Worm (Caenorhabditis elegans) whole organism, L3 larva: ENCODE measurements around the gene T08G5.15.

Experiments
- R02D3.7 ChIP-seq: fragments of 150-350 bp; optimal IDR thresholded peaks from 2 replicates; lab custom pipeline; 2014; ENCODE audit warnings: missing biosample characterization, missing genetic modification characterization
- ZK546.5 ChIP-seq: sonication (generic microtip); optimal IDR thresholded peaks from 2 replicates; lab custom pipeline; 2017; ENCODE audit warnings: missing biosample characterization, missing genetic modification characterization
- aly-2 ChIP-seq: fragments of 150-350 bp; optimal IDR thresholded peaks from 2 replicates; lab custom pipeline; 2014; ENCODE audit warnings: missing biosample characterization, missing genetic modification characterization
- ama-1 ChIP-seq: fragments of 150-350 bp; optimal IDR thresholded peaks from 2 replicates; lab custom pipeline; 2018
- ceh-16 ChIP-seq: sonication (generic microtip); optimal IDR thresholded peaks from 2 replicates; lab custom pipeline; 2017; ENCODE audit warnings: missing biosample characterization, missing genetic modification characterization
- ceh-28 ChIP-seq: fragments of 150-350 bp; optimal IDR thresholded peaks from 2 replicates; lab custom pipeline; 2014; ENCODE audit warnings: missing biosample characterization, missing genetic modification reagents, missing genetic modification characterization
- ceh-82 ChIP-seq: fragments of 150-350 bp; optimal IDR thresholded peaks from 2 replicates; lab custom pipeline; 2014; ENCODE audit warnings: missing biosample characterization, missing genetic modification characterization
- ceh-9 ChIP-seq: sonication (generic microtip); optimal IDR thresholded peaks from 2 replicates; lab custom pipeline; 2018; ENCODE audit warnings: missing biosample characterization, missing genetic modification characterization
- egl-27 ChIP-seq: sonication (generic microtip); optimal IDR thresholded peaks from 4 replicates; lab custom pipeline; 2017; ENCODE audit warnings: missing biosample characterization, missing genetic modification reagents, missing genetic modification characterization
- egl-5 ChIP-seq: fragments of 150-350 bp; optimal IDR thresholded peaks from 2 replicates; lab custom pipeline; 2017; ENCODE audit warnings: missing biosample characterization, missing genetic modification reagents, missing genetic modification characterization, inconsistent platforms
- elt-1 ChIP-seq: fragments of 150-350 bp; optimal IDR thresholded peaks from 2 replicates; lab custom pipeline; 2014; ENCODE audit warnings: missing biosample characterization, missing genetic modification characterization
- elt-2 ChIP-seq: sonication (generic microtip); optimal IDR thresholded peaks from 2 replicates; lab custom pipeline; 2016; ENCODE audit warnings: missing genetic modification reagents, mild to moderate bottlenecking, missing genetic modification characterization, missing compliant biosample characterization
- elt-3 ChIP-seq, 3 experiments: fragments of 150-350 bp in 1 of 3; sonication (generic microtip) in 2 of 3; optimal IDR thresholded peaks; 2 replicates in 2 of 3; 4 replicates in 1 of 3; lab custom pipeline; 2014 to 2017; ENCODE audit warnings: missing biosample characterization in 3 of 3, missing genetic modification characterization in 3 of 3
- eor-1 ChIP-seq, 2 experiments: fragments of 150-350 bp; optimal IDR thresholded peaks; 2 replicates each; lab custom pipeline; 2014 to 2018; ENCODE audit warnings: missing biosample characterization in 2 of 2, missing genetic modification characterization in 2 of 2
- fkh-10 ChIP-seq: sonication (generic microtip); optimal IDR thresholded peaks from 2 replicates; lab custom pipeline; 2017; ENCODE audit warnings: missing biosample characterization, missing genetic modification reagents, missing genetic modification characterization
- fkh-2 ChIP-seq: fragments of 150-350 bp; optimal IDR thresholded peaks from 2 replicates; lab custom pipeline; 2014; ENCODE audit warnings: missing biosample characterization, missing genetic modification reagents, missing genetic modification characterization
- fos-1 ChIP-seq: fragments of 150-350 bp; optimal IDR thresholded peaks from 2 replicates; lab custom pipeline; 2014; ENCODE audit warnings: missing biosample characterization, missing genetic modification characterization
- hmg-11 ChIP-seq: sonication (generic microtip); optimal IDR thresholded peaks from 2 replicates; lab custom pipeline; 2016; ENCODE audit warnings: missing genetic modification characterization, missing compliant biosample characterization
- jun-1 ChIP-seq: fragments of 150-350 bp; optimal IDR thresholded peaks from 2 replicates; lab custom pipeline; 2014; ENCODE audit warnings: missing biosample characterization, missing genetic modification reagents, missing genetic modification characterization
- lin-15B ChIP-seq: fragments of 150-350 bp; optimal IDR thresholded peaks from 2 replicates; lab custom pipeline; 2014; ENCODE audit warnings: missing biosample characterization, missing genetic modification characterization
- lin-39 ChIP-seq: fragments of 150-350 bp; optimal IDR thresholded peaks from 2 replicates; lab custom pipeline; 2018; ENCODE audit warnings: missing biosample characterization, missing genetic modification reagents, missing genetic modification characterization
- lsy-12 ChIP-seq: sonication (generic microtip); optimal IDR thresholded peaks from 2 replicates; lab custom pipeline; 2016; ENCODE audit warnings: mild to moderate bottlenecking, missing genetic modification characterization, missing compliant biosample characterization
- mdl-1 ChIP-seq: fragments of 150-350 bp; optimal IDR thresholded peaks from 2 replicates; lab custom pipeline; 2014; ENCODE audit warnings: missing biosample characterization, missing genetic modification characterization
- nfya-1 ChIP-seq: sonication (generic microtip); optimal IDR thresholded peaks from 2 replicates; lab custom pipeline; 2017; ENCODE audit warnings: missing genetic modification characterization, mild to moderate bottlenecking, missing compliant biosample characterization, antibody characterized with exemption, moderate library complexity; ENCODE audit not compliant: insufficient read depth
- nhr-11 ChIP-seq: fragments of 150-350 bp; optimal IDR thresholded peaks from 2 replicates; lab custom pipeline; 2014; ENCODE audit warnings: missing biosample characterization, missing genetic modification characterization
- nhr-12 ChIP-seq: fragments of 150-350 bp; optimal IDR thresholded peaks from 2 replicates; lab custom pipeline; 2014; ENCODE audit warnings: missing biosample characterization, missing genetic modification characterization
- nhr-23 ChIP-seq: fragments of 150-350 bp; optimal IDR thresholded peaks from 2 replicates; lab custom pipeline; 2014; ENCODE audit warnings: missing biosample characterization, missing genetic modification reagents, missing genetic modification characterization
- nhr-237 ChIP-seq: fragments of 150-350 bp; optimal IDR thresholded peaks from 2 replicates; lab custom pipeline; 2014; ENCODE audit warnings: missing biosample characterization, missing genetic modification characterization
- nhr-25 ChIP-seq: sonication (generic microtip); optimal IDR thresholded peaks from 2 replicates; lab custom pipeline; 2017; ENCODE audit warnings: missing biosample characterization, missing genetic modification characterization
- nhr-43 ChIP-seq: sonication (generic microtip); optimal IDR thresholded peaks from 2 replicates; lab custom pipeline; 2016; ENCODE audit warnings: mild to moderate bottlenecking, missing genetic modification characterization, missing compliant biosample characterization; ENCODE audit not compliant: poor library complexity, severe bottlenecking
- nhr-67 ChIP-seq: fragments of 150-350 bp; optimal IDR thresholded peaks from 2 replicates; lab custom pipeline; 2014; ENCODE audit warnings: missing biosample characterization, missing genetic modification characterization
- nhr-77 ChIP-seq: fragments of 150-350 bp; optimal IDR thresholded peaks from 2 replicates; lab custom pipeline; 2014; ENCODE audit warnings: missing biosample characterization, missing genetic modification characterization
- pha-4 ChIP-seq: fragments of 150-350 bp; optimal IDR thresholded peaks from 2 replicates; lab custom pipeline; 2014; ENCODE audit warnings: missing biosample characterization, missing genetic modification reagents, missing genetic modification characterization
- pqm-1 ChIP-seq: fragments of 150-350 bp; optimal IDR thresholded peaks from 2 replicates; lab custom pipeline; 2017; ENCODE audit warnings: missing biosample characterization, missing genetic modification characterization, inconsistent platforms
- sea-2 ChIP-seq: fragments of 150-350 bp; sonication (generic microtip); optimal IDR thresholded peaks from 4 replicates; lab custom pipeline; 2014; ENCODE audit warnings: missing biosample characterization, missing genetic modification reagents, missing genetic modification characterization
- skn-1 ChIP-seq: fragments of 150-350 bp; optimal IDR thresholded peaks from 2 replicates; lab custom pipeline; 2014; ENCODE audit warnings: missing biosample characterization, missing genetic modification characterization
- snpc-4 ChIP-seq: fragments of 150-350 bp; optimal IDR thresholded peaks from 2 replicates; lab custom pipeline; 2014; ENCODE audit warnings: missing biosample characterization, missing genetic modification characterization
- unc-39 ChIP-seq: sonication (generic microtip); optimal IDR thresholded peaks from 4 replicates; lab custom pipeline; 2017; ENCODE audit warnings: missing biosample characterization, missing genetic modification characterization
- unc-62 ChIP-seq: fragments of 150-350 bp; sonication (generic microtip); optimal IDR thresholded peaks from 4 replicates; lab custom pipeline; 2014; ENCODE audit warnings: missing biosample characterization, missing genetic modification reagents, missing genetic modification characterization
- zag-1 ChIP-seq: fragments of 150-350 bp; optimal IDR thresholded peaks from 2 replicates; lab custom pipeline; 2014; ENCODE audit warnings: missing biosample characterization, missing genetic modification characterization
- ztf-11 ChIP-seq: fragments of 150-350 bp; optimal IDR thresholded peaks from 2 replicates; lab custom pipeline; 2014; ENCODE audit warnings: missing biosample characterization, missing genetic modification characterization

The T08G5.15 gene

DNA sequence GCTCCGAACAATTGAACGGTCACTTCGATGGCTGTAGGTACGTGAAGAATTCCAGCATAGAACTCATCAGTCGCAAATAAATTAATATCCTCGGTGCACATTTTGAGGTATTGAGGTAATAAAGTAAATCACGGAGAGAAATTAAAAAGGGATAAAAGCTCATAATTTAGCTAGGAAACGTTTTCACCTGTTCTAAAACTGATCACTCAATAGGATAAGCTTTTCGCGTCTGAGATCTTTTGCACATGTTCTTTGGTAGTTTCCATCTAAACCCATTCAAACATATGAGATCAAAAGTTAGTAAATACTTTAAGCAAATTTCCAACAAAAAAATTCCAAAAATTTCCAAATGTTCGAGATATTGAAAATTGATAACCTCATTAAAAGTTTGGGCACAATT is 5.5 kb downstream of the T08G5.15 start, which contains the start of gene srh-308:
srh-308 (minus strand) TSS at position 101 of the 400 bp plus-strand sequence.
- TF ChIP-seq skn-1 (tag; lab: Kevin White, UChicago) (no peak), ama-1 (lab: Kevin White, UChicago) (no peak), aly-2 (tag; lab: Kevin White, UChicago) (no peak), elt-2 (tag; lab: Kevin White, UChicago) (no peak), snpc-4 (tag; lab: Kevin White, UChicago) (no peak), elt-3 (tag; optimal IDR thresholded peaks at IDR 0.05; lab: Kevin White, UChicago) (no peak), nhr-25 (tag; lab: Kevin White, UChicago) (no peak), sea-2 (GFP tag; lab: Kevin White, UChicago) (no peak), nhr-43 (no peak), jun-1 (tag; lab: Kevin White, UChicago) (no peak), nfya-1 (tag; lab: Kevin White, UChicago) (no peak)

DNA sequence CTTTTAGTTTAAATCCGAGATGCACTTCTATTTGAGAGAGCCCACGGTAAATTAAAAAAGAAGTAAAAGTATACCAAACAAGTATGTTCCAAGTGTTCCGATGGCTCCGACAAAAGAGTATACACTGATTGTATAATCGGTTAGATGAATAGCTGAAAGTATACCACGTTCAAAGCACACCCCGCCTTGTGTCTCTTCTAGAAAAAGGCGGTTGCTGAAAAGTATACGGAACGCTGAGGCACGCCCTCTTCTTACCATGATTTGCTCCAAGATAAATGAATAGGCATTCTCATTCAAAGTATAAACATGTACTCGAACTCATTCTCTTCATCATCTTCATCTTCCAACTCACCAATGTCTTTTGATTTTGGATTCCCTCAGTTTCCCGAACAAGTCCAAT is 8.6 kb downstream of the T08G5.15 start, which contains the start of gene end-3:
end-3 (plus strand) TSS at position 301 of the 400 bp plus-strand sequence.
- TF ChIP-seq elt-1 (tag; lab: Kevin White, UChicago) (no peak), unc-62 (no peak), nhr-11 (no peak), egl-27 (tag; lab: Kevin White, UChicago) (no peak), R02D3.7 (no peak), nhr-67 (tag; lab: Kevin White, UChicago) (no peak), egl-5 (tag; lab: Kevin White, UChicago) (no peak), elt-3 (tag; optimal IDR thresholded peaks at IDR 0.05; lab: Kevin White, UChicago) (no peak), nhr-43 (no peak), fkh-10 (GFP tag; lab: Kevin White, UChicago) (no peak), zag-1 (tag; lab: Kevin White, UChicago) (no peak), ceh-9 (tag; lab: Kevin White, UChicago) (no peak), eor-1 (tag; optimal IDR thresholded peaks at IDR 0.05; lab: Kevin White, UChicago) (no peak), nhr-77 (tag; lab: Kevin White, UChicago) (no peak), mdl-1 (tag; lab: Kevin White, UChicago) (no peak), ZK546.5 (tag; lab: Kevin White, UChicago) (no peak), nhr-25 (tag; lab: Kevin White, UChicago) (no peak), ztf-11 (tag; lab: Kevin White, UChicago) (no peak)

DNA sequence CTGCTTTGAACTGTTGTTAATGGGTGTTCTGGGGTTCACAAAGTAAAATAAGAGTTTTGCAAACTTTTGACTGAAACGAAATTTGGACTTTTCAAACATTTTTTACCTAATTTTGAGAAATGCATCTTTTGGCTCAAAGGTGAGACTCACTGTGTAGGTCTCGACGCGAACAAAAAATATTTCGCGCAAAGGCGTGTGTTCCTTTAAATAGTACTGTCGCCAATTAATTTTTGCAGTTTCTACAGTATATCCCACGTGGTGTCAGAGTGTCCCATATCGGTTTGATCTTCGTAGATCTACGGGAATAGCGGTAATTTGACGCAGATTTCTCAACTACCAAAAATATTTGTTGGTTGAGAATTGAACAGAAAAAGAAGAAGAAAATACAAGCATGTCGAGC is 9.3 kb downstream of the T08G5.15 start:
- TF ChIP-seq nhr-25 (tag; lab: Kevin White, UChicago), result no peak
- peak; percentile 55 for TF ChIP-seq ama-1 (lab: Kevin White, UChicago)

DNA sequence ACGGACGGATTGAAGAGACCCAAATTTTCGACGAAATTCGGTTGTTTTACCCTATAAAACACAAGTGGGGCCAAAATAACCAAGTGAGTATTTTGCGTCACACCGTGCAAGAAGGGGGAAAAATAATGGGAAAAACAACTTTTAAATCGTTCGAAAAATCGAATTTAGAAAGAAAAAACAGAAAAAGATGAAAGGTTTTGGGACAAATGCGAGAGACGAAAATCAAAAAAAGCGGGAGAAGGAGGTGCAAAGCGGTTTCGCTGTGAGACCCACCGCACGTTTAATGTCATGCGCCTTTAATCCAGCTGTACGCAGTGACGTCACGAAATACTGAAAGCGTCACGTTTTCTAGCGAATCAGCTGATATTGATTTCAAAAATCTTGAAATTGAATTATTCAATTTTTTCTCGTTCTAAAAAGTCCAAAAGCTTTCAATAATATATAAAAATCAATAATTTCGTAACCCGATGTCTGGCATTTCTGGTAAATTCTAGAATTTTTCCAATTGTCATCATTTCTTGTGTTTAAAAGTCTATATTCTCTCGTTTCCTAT is 10.9 kb downstream of the T08G5.15 start, which contains the start of the genes ddx-17 and aip-1:
ddx-17 (minus strand) TSS at position 51 of the 553 bp plus-strand sequence.
aip-1 (plus strand) TSS at position 332 of the 553 bp plus-strand sequence.
- TF ChIP-seq lin-15B (tag; lab: Kevin White, UChicago), result peak; percentile 80
- no peak for TF ChIP-seq fkh-2
- TF ChIP-seq ceh-16, result no peak
- TF ChIP-seq nhr-43, result peak; percentile 33
- TF ChIP-seq ama-1 (lab: Kevin White, UChicago), result peak; percentile 58
- peak; percentile 77 for TF ChIP-seq nhr-23 (tag; lab: Kevin White, UChicago)
- no peak for TF ChIP-seq elt-3 (tag; optimal IDR thresholded peaks at IDR 0.05; lab: Kevin White, UChicago)
- no peak for TF ChIP-seq ztf-11 (tag; lab: Kevin White, UChicago)
- TF ChIP-seq ceh-82, result no peak
- TF ChIP-seq elt-2 (tag; lab: Kevin White, UChicago), result peak; percentile 55
- TF ChIP-seq R02D3.7, result peak; percentile 28
- peak; percentile 70 for TF ChIP-seq ceh-28 (tag; lab: Kevin White, UChicago)
- peak; percentile 28 for TF ChIP-seq jun-1 (tag; lab: Kevin White, UChicago)
- TF ChIP-seq lsy-12 (tag; lab: Kevin White, UChicago), result peak; percentile 32
- TF ChIP-seq hmg-11, result peak; percentile 73
- no peak for TF ChIP-seq nhr-12 (tag; lab: Kevin White, UChicago)
- TF ChIP-seq skn-1 (tag; lab: Kevin White, UChicago), result peak; percentile 62
- peak; percentile 13 for TF ChIP-seq nhr-11
- peak; percentile 57 for TF ChIP-seq nhr-25 (tag; lab: Kevin White, UChicago)
- no peak for TF ChIP-seq nhr-77 (tag; lab: Kevin White, UChicago)
- peak; percentile 79 for TF ChIP-seq pha-4 (tag; lab: Kevin White, UChicago)
- no peak for TF ChIP-seq sea-2 (GFP tag; lab: Kevin White, UChicago)
- no peak for TF ChIP-seq elt-1 (tag; lab: Kevin White, UChicago)
- peak; percentile 80 for TF ChIP-seq snpc-4 (tag; lab: Kevin White, UChicago)
- no peak for TF ChIP-seq fos-1 (tag; lab: Kevin White, UChicago)
- peak; percentile 78 for TF ChIP-seq nfya-1 (tag; lab: Kevin White, UChicago)
- TF ChIP-seq lin-39 (tag; lab: Kevin White, UChicago), result peak; percentile 93
- peak; percentile 20 for TF ChIP-seq pqm-1
- TF ChIP-seq unc-39, result no peak
- TF ChIP-seq egl-5 (tag; lab: Kevin White, UChicago), result peak; percentile 42
- peak; percentile 21 for TF ChIP-seq fkh-10 (GFP tag; lab: Kevin White, UChicago)
- TF ChIP-seq nhr-237 (tag; lab: Kevin White, UChicago), result no peak
